Worm (Caenorhabditis elegans) whole organism, L1 larva: ENCODE data around the gene fbxa-156.
"Not testable (repeated sequence)": the region's sequence is repeated elsewhere in the genome, so short reads cannot be mapped to it uniquely, and the experiment has no call there.

Experiments used
- lin-13 ChIP-seq: fragments of 150-350 bp; optimal IDR thresholded peaks from 2 replicates; lab custom pipeline; 2014; ENCODE audit warnings: missing biosample characterization, missing genetic modification reagents, missing genetic modification characterization
- nhr-11 ChIP-seq: fragments of 150-350 bp; optimal IDR thresholded peaks from 2 replicates; lab custom pipeline; 2014; ENCODE audit warnings: missing biosample characterization, missing genetic modification characterization
- nhr-12 ChIP-seq: sonication (generic microtip); optimal IDR thresholded peaks from 2 replicates; lab custom pipeline; 2017; ENCODE audit warnings: missing biosample characterization, missing genetic modification characterization
- nhr-237 ChIP-seq: fragments of 150-350 bp; optimal IDR thresholded peaks from 2 replicates; lab custom pipeline; 2014; ENCODE audit warnings: missing biosample characterization, missing genetic modification characterization
- snpc-4 ChIP-seq: fragments of 150-350 bp; optimal IDR thresholded peaks from 2 replicates; lab custom pipeline; 2014; ENCODE audit warnings: missing biosample characterization, missing genetic modification characterization
- ztf-11 ChIP-seq, 2 experiments: sonication (generic microtip); optimal IDR thresholded peaks; 2 replicates each; lab custom pipeline; 2016 to 2017; ENCODE audit warnings: missing genetic modification characterization in 2 of 2, missing biosample characterization in 1 of 2, missing compliant biosample characterization in 1 of 2
- ztf-4 ChIP-seq: fragments of 150-350 bp; optimal IDR thresholded peaks from 2 replicates; lab custom pipeline; 2014; ENCODE audit warnings: missing biosample characterization, missing genetic modification characterization

DNA sequence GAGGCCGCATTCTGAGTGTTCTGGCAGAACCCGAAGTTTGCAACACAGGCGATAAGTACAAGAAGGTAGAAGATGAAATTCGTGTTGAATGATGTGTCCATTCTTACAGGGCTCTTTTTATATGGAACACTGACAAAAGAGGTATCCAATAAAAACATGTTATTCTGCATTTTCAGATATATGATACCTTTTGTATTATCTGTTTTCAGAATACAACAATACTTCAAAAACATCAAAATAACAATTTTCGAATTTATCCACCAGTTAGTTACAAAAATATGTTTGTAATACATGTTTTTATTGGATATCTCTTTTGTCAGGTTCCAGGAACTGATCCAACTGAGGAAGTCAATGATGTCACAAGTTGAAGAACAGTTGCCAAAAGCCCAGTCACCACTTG, 1.1 kb upstream of the fbxa-156 start, which contains the start of gene C06H5.13:
- not testable (repeated sequence) for TF ChIP-seq nhr-237 (tag; lab: Kevin White, UChicago); lin-13 (GFP tag; lab: Kevin White, UChicago); nhr-12 (tag; lab: Kevin White, UChicago); snpc-4; nhr-11 (tag; lab: Kevin White, UChicago); ztf-4 (tag; lab: Kevin White, UChicago); ztf-11 (tag; optimal IDR thresholded peaks at IDR 0.05; lab: Kevin White, UChicago)
